Worm (Caenorhabditis elegans): Measurements from ENCODE around the gene Y11D7A.8.

ce11 chrIV:9224825-9225224 is 26.4 kb upstream of the Y11D7A.8 start, which contains the start of gene C46C2.3:
- TF ChIP-seq flt-1 (GFP tag; IDR thresholded peaks at IDR 0.05), result no peak
- no peak for TF ChIP-seq tab-1 (GFP tag; IDR thresholded peaks at IDR 0.05)
- no peak for TF ChIP-seq T22C8.4 (GFP tag; IDR thresholded peaks at IDR 0.05)
- no peak for TF ChIP-seq ztf-29 (GFP tag; IDR thresholded peaks at IDR 0.05)
- no peak for TF ChIP-seq ztf-23 (GFP tag; IDR thresholded peaks at IDR 0.05)
